Fruit fly (Drosophila melanogaster) whole organism, embryonic: ENCODE data around the gene CG42809.

Experiments
- ATbp ChIP-seq: fragments of 200-800 bp; sonication (Bioruptor generic); optimal IDR thresholded peaks from 2 replicates; lab custom pipeline; 2017; ENCODE audit warnings: missing biosample characterization, mild to moderate bottlenecking, missing genetic modification characterization, missing genetic modification reagents
- CG10431 ChIP-seq: fragments of 200-800 bp; sonication (Bioruptor generic); optimal IDR thresholded peaks from 3 replicates; lab custom pipeline; 2018; ENCODE audit warnings: missing biosample characterization, mild to moderate bottlenecking, missing genetic modification characterization
- CG10654 ChIP-seq: fragments of 200-800 bp; sonication (Bioruptor generic); optimal IDR thresholded peaks from 2 replicates; lab custom pipeline; 2016; ENCODE audit warnings: missing biosample characterization, missing genetic modification characterization
- CG12155 ChIP-seq: fragments of 200-800 bp; sonication (Bioruptor generic); optimal IDR thresholded peaks from 3 replicates; lab custom pipeline; 2016; ENCODE audit warnings: missing biosample characterization, missing genetic modification characterization
- CG13424 ChIP-seq: fragments of 200-800 bp; sonication (Bioruptor generic); optimal IDR thresholded peaks from 2 replicates; lab custom pipeline; 2019; ENCODE audit warnings: missing biosample characterization, mild to moderate bottlenecking, missing genetic modification characterization, moderate library complexity
- CG13894 ChIP-seq: fragments of 200-800 bp; sonication (Bioruptor generic); optimal IDR thresholded peaks from 3 replicates; lab custom pipeline; 2018; ENCODE audit warnings: missing biosample characterization, mild to moderate bottlenecking, missing genetic modification characterization, moderate library complexity
- CG14441 ChIP-seq: fragments of 200-800 bp; sonication (Bioruptor generic); IDR thresholded peaks from 2 replicates; pipeline ENCODE4 v1.3.6; 2022; ENCODE audit warnings: missing biosample characterization, missing genetic modification characterization
- CG14965 ChIP-seq: fragments of 200-800 bp; sonication (Bioruptor generic); optimal IDR thresholded peaks from 2 replicates; lab custom pipeline; 2016; ENCODE audit warnings: missing biosample characterization, missing genetic modification characterization, borderline replicate concordance
- CG15514 ChIP-seq: fragments of 200-800 bp; sonication (Bioruptor generic); optimal IDR thresholded peaks from 3 replicates; lab custom pipeline; 2017; ENCODE audit warnings: missing biosample characterization, missing genetic modification characterization, mild to moderate bottlenecking, moderate library complexity, missing genetic modification reagents
- CG16815 ChIP-seq: fragments of 200-800 bp; sonication (Bioruptor generic); optimal IDR thresholded peaks from 3 replicates; lab custom pipeline; 2017; ENCODE audit warnings: missing biosample characterization, mild to moderate bottlenecking, missing genetic modification characterization
- CG18011 ChIP-seq: fragments of 200-800 bp; sonication (Bioruptor generic); optimal IDR thresholded peaks from 2 replicates; lab custom pipeline; 2017; ENCODE audit warnings: missing biosample characterization, missing genetic modification characterization, mild to moderate bottlenecking, moderate library complexity, missing genotype
- CG1832 ChIP-seq: fragments of 200-800 bp; sonication (Bioruptor generic); optimal IDR thresholded peaks from 2 replicates; lab custom pipeline; 2017; ENCODE audit warnings: missing biosample characterization, mild to moderate bottlenecking, missing genetic modification characterization, inconsistent platforms
- CG18599 ChIP-seq: fragments of 200-800 bp; sonication (Bioruptor generic); optimal IDR thresholded peaks from 3 replicates; lab custom pipeline; 2017; ENCODE audit warnings: missing biosample characterization, missing genetic modification characterization, mild to moderate bottlenecking, moderate library complexity, missing genetic modification reagents
- CG3163 ChIP-seq: fragments of 200-800 bp; sonication (Bioruptor generic); optimal IDR thresholded peaks from 3 replicates; lab custom pipeline; 2016; ENCODE audit warnings: missing biosample characterization, missing genetic modification characterization
- CG32767 ChIP-seq: fragments of 200-800 bp; sonication (Bioruptor generic); IDR thresholded peaks from 2 replicates; pipeline ENCODE4 v1.3.6; 2022; ENCODE audit warnings: missing biosample characterization, missing genetic modification characterization
- CG4328 ChIP-seq: fragments of 200-800 bp; sonication (Bioruptor generic); optimal IDR thresholded peaks from 3 replicates; lab custom pipeline; 2017; ENCODE audit warnings: missing biosample characterization, missing genetic modification reagents, missing genetic modification characterization
- CG5180 ChIP-seq: fragments of 200-800 bp; sonication (Bioruptor generic); optimal IDR thresholded peaks from 3 replicates; lab custom pipeline; 2017; ENCODE audit warnings: missing biosample characterization, missing genetic modification characterization, mild to moderate bottlenecking, moderate library complexity, missing genetic modification reagents
- CG7928 ChIP-seq: fragments of 200-800 bp; sonication (Bioruptor generic); optimal IDR thresholded peaks from 2 replicates; lab custom pipeline; 2017; ENCODE audit warnings: missing biosample characterization, mild to moderate bottlenecking, missing genetic modification characterization
- CG8290 ChIP-seq, 3 experiments: fragments of 200-800 bp; sonication (Bioruptor generic); optimal IDR thresholded peaks; 2 replicates each; lab custom pipeline; 2016 to 2019; ENCODE audit warnings: missing biosample characterization in 3 of 3, missing genetic modification characterization in 3 of 3, mild to moderate bottlenecking in 2 of 3, moderate library complexity in 1 of 3
- CG8944 ChIP-seq: fragments of 200-800 bp; sonication (Bioruptor generic); optimal IDR thresholded peaks from 3 replicates; lab custom pipeline; 2016; ENCODE audit warnings: missing biosample characterization, missing genetic modification characterization
- CG9437 ChIP-seq: fragments of 200-800 bp; sonication (Bioruptor generic); optimal IDR thresholded peaks from 2 replicates; lab custom pipeline; 2018; ENCODE audit warnings: missing biosample characterization, mild to moderate bottlenecking, missing genetic modification characterization
- Dad ChIP-seq: fragments of 200-800 bp; sonication (Bioruptor generic); optimal IDR thresholded peaks from 3 replicates; lab custom pipeline; 2016; ENCODE audit warnings: missing biosample characterization, missing genetic modification characterization
- Deaf1 ChIP-seq: fragments of 200-800 bp; optimal IDR thresholded peaks from 3 replicates; lab custom pipeline; 2019; ENCODE audit warnings: missing biosample characterization, mild to moderate bottlenecking, missing genetic modification characterization, moderate library complexity
- Doc3 ChIP-seq: fragments of 200-800 bp; sonication (Bioruptor generic); IDR thresholded peaks from 3 replicates; pipeline ENCODE4 v1.3.6; 2022; ENCODE audit warnings: missing biosample characterization, missing genetic modification characterization; ENCODE audit not compliant: partially characterized antibody
- GATAe ChIP-seq: fragments of 200-800 bp; sonication (Bioruptor generic); conservative IDR thresholded peaks from 2 replicates; pipeline ENCODE4 v1.3.6; 2022; ENCODE audit warnings: missing biosample characterization, missing genetic modification characterization
- HmgD ChIP-seq: fragments of 200-800 bp; sonication (Bioruptor generic); optimal IDR thresholded peaks from 3 replicates; lab custom pipeline; 2016; ENCODE audit warnings: missing biosample characterization, missing genetic modification characterization
- Max ChIP-seq: fragments of 200-800 bp; sonication (Bioruptor generic); optimal IDR thresholded peaks from 2 replicates; lab custom pipeline; 2016; ENCODE audit warnings: missing biosample characterization, mild to moderate bottlenecking, missing genetic modification characterization
- Meics ChIP-seq: fragments of 200-800 bp; sonication (Bioruptor generic); optimal IDR thresholded peaks from 2 replicates; lab custom pipeline; 2017; ENCODE audit warnings: missing biosample characterization, mild to moderate bottlenecking, missing genetic modification characterization
- Oli ChIP-seq: fragments of 200-800 bp; sonication (Bioruptor generic); optimal IDR thresholded peaks from 2 replicates; lab custom pipeline; 2018; ENCODE audit warnings: missing biosample characterization, mild to moderate bottlenecking, missing genetic modification characterization, moderate library complexity
- Rfx ChIP-seq: fragments of 200-800 bp; sonication (Bioruptor generic); IDR thresholded peaks from 2 replicates; pipeline ENCODE4 v1.3.6; 2022; ENCODE audit warnings: missing biosample characterization, missing genetic modification characterization
- Spps ChIP-seq: fragments of 200-800 bp; sonication (Bioruptor generic); optimal IDR thresholded peaks from 2 replicates; lab custom pipeline; 2018; ENCODE audit warnings: missing biosample characterization, mild to moderate bottlenecking, missing genetic modification characterization
- Taf1 ChIP-seq: fragments of 200-800 bp; sonication (Bioruptor generic); IDR thresholded peaks from 2 replicates; pipeline ENCODE4 v1.3.6; 2022; ENCODE audit warnings: missing biosample characterization, missing genetic modification characterization
- Usf ChIP-seq: fragments of 200-800 bp; sonication (Bioruptor generic); optimal IDR thresholded peaks from 2 replicates; lab custom pipeline; 2017; ENCODE audit warnings: missing genotype, missing biosample characterization, missing genetic modification characterization
- btn ChIP-seq: fragments of 200-800 bp; sonication (Bioruptor generic); optimal IDR thresholded peaks from 2 replicates; lab custom pipeline; 2016; ENCODE audit warnings: missing biosample characterization, missing genetic modification characterization
- dan ChIP-seq: fragments of 200-800 bp; sonication (Bioruptor generic); IDR thresholded peaks from 2 replicates; pipeline ENCODE4 v1.3.6; 2022; ENCODE audit warnings: missing biosample characterization, missing genetic modification characterization
- dati ChIP-seq: fragments of 200-800 bp; sonication (Bioruptor generic); IDR thresholded peaks from 2 replicates; pipeline ENCODE4 v1.3.6; 2022; ENCODE audit warnings: missing biosample characterization, missing genetic modification characterization
- fru ChIP-seq: fragments of >200 bp; optimal IDR thresholded peaks from 2 replicates; lab custom pipeline; 2017
- hb ChIP-seq: fragments of 200-800 bp; sonication (Bioruptor generic); IDR thresholded peaks from 3 replicates; pipeline ENCODE4 v1.3.6; 2022; ENCODE audit warnings: missing biosample characterization, missing genetic modification characterization; ENCODE audit not compliant: partially characterized antibody
- lbe ChIP-seq: fragments of 200-800 bp; sonication (Bioruptor generic); optimal IDR thresholded peaks from 2 replicates; lab custom pipeline; 2016; ENCODE audit warnings: missing biosample characterization, mild to moderate bottlenecking, missing genetic modification characterization
- lmd ChIP-seq: fragments of 200-800 bp; sonication (Bioruptor generic); IDR thresholded peaks from 2 replicates; pipeline ENCODE4 v1.3.6; 2022; ENCODE audit warnings: missing biosample characterization, missing genetic modification characterization
- lola ChIP-seq, 3 experiments: fragments of >200 bp in 2 of 3; fragments of 200-800 bp in 1 of 3; sonication (Bioruptor generic) in 1 of 3; optimal IDR thresholded peaks; 2 replicates each; lab custom pipeline; 2017 to 2019; ENCODE audit warnings: missing biosample characterization in 3 of 3, missing genetic modification characterization in 3 of 3, mild to moderate bottlenecking in 1 of 3, moderate library complexity in 1 of 3
- pan ChIP-seq, 4 experiments: fragments of >200 bp in 3 of 4; fragments of 200-800 bp in 1 of 4; sonication (Bioruptor generic) in 1 of 4; optimal IDR thresholded peaks in 3 of 4; IDR thresholded peaks in 1 of 4; 2 replicates each; pipeline versions ENCODE4 v1.3.6 to Lab custom; 2017 to 2022; ENCODE audit warnings: missing biosample characterization in 2 of 4, missing genetic modification characterization in 2 of 4, mixed read lengths in 1 of 4
- pros ChIP-seq: fragments of 200-800 bp; sonication (Bioruptor generic); optimal IDR thresholded peaks from 3 replicates; lab custom pipeline; 2019; ENCODE audit warnings: missing biosample characterization, mild to moderate bottlenecking, missing genetic modification characterization, moderate library complexity
- schlank ChIP-seq: fragments of 200-800 bp; sonication (Bioruptor generic); optimal IDR thresholded peaks from 2 replicates; lab custom pipeline; 2018; ENCODE audit warnings: missing biosample characterization, mild to moderate bottlenecking, missing genetic modification characterization
- sob ChIP-seq: fragments of 200-800 bp; sonication (Bioruptor generic); IDR thresholded peaks from 2 replicates; pipeline ENCODE4 v1.3.6; 2022; ENCODE audit warnings: missing biosample characterization, missing genetic modification characterization
- unpg ChIP-seq: fragments of 200-800 bp; sonication (Bioruptor generic); optimal IDR thresholded peaks from 3 replicates; lab custom pipeline; 2018; ENCODE audit warnings: missing biosample characterization, mild to moderate bottlenecking, missing genetic modification characterization, moderate library complexity
- zf30C ChIP-seq: fragments of 200-800 bp; sonication (Bioruptor generic); optimal IDR thresholded peaks from 3 replicates; lab custom pipeline; 2018; ENCODE audit warnings: missing biosample characterization, mild to moderate bottlenecking, missing genetic modification characterization

CG42809 gene

DNA sequence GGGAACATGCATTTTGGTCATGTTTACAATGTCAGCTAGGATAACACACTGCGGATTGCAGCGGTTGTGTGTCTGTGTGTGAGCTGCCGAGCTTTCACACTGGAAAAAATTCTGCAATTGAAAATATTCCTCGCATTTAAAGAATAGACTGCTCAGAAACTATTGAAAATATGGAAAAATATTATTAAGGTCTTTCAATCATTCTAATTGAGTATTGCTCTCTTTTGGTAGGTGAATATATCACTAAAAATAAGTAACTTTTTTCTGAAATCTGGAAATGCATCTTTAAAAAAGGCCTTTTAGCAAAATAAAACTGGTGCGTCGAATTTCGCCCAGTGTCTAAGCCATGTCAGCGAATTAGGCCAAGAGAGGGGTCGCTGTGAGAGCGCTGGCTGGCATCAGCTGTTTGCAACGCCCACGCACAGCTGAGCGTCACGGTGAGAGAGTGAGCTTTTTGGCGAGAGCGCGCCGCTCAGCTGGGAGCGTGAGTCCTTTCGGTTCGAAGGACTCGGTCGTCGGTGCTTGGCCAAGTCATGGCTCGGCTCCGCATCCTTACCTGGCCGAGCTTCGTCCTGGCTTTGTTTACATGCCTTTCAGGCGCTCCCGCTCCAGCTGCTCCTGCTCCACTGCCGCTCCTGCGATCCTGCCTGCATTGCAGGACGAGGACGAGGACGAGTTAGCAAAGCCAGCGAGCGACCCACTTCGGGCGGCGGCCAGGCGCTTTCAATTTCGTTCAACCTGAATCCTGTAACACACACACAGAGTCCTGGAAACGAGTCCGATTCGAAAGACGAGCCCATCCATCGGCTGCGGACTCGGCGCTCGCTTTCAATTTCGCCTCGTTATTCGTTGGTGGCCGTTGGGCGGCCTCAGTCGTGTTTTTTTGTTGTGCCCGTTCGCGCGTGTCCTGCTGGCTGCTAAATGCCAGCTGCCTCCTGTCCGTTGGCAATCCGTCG lies 3.9 kb downstream of the CG42809 start, which contains the start of gene CG46308 (continued):
- no peak for TF ChIP-seq zf30C (GFP tag; lab: Kevin White, UChicago)
- TF ChIP-seq Dad = no peak
- TF ChIP-seq Usf (GFP tag; lab: Kevin White, UChicago) = no peak
- TF ChIP-seq schlank (tag; lab: Kevin White, UChicago) = no peak
- TF ChIP-seq CG15514 (GFP tag; lab: Kevin White, UChicago) = peak; percentile 11
- TF ChIP-seq hb (GFP tag; lab: Robert Waterston, UW) = no peak
- no peak for TF ChIP-seq CG14965 (GFP tag; lab: Kevin White, UChicago)
- peak; percentile 14 for TF ChIP-seq CG16815 (GFP tag; lab: Kevin White, UChicago)
- peak; percentile 62 for TF ChIP-seq Meics (GFP tag; lab: Kevin White, UChicago)
- TF ChIP-seq lmd (GFP tag; lab: Robert Waterston, UW) = peak; percentile 34; the same call in 1 of the 2 replicates
- peak; percentile 8 for TF ChIP-seq Oli (tag; lab: Kevin White, UChicago)
- TF ChIP-seq CG7928 (GFP tag; lab: Kevin White, UChicago) = no peak
- no peak for TF ChIP-seq Taf1
- no peak for TF ChIP-seq sob
- TF ChIP-seq GATAe = no peak
- no peak for TF ChIP-seq ATbp (GFP tag; lab: Kevin White, UChicago)
- TF ChIP-seq CG13424 (tag; lab: Kevin White, UChicago) = peak; percentile 44
- TF ChIP-seq CG10431 (GFP tag; lab: Kevin White, UChicago) = no peak
- TF ChIP-seq CG18599 (GFP tag; lab: Kevin White, UChicago) = peak; percentile 80
- TF ChIP-seq CG13894 = no peak
- no peak for TF ChIP-seq CG10654 (GFP tag; lab: Kevin White, UChicago)
- no peak for TF ChIP-seq CG8290 (GFP tag; optimal IDR thresholded peaks at IDR 0.05; lab: Kevin White, UChicago)
- TF ChIP-seq CG8290 (tag; optimal IDR thresholded peaks at IDR 0.05; lab: Kevin White, UChicago) = no peak
- TF ChIP-seq CG14441 (GFP tag; lab: Robert Waterston, UW) = no peak
- TF ChIP-seq fru (lab: Kevin White, UChicago) = no peak
- TF ChIP-seq dan (GFP tag; lab: Robert Waterston, UW) = no peak
- no peak for TF ChIP-seq Doc3 (GFP tag; lab: Robert Waterston, UW)
- TF ChIP-seq CG12155 (GFP tag; lab: Kevin White, UChicago) = peak; percentile 19
- no peak for TF ChIP-seq CG1832
- no peak for TF ChIP-seq dati
- no peak for TF ChIP-seq CG3163
- TF ChIP-seq pan (optimal IDR thresholded peaks at IDR 0.05; lab: Kevin White, UChicago) = no peak
- TF ChIP-seq pan (GFP tag; optimal IDR thresholded peaks at IDR 0.05 in 1 of 2, IDR thresholded peaks at IDR 0.05 in 1 of 2) = no peak
- TF ChIP-seq unpg (GFP tag; lab: Kevin White, UChicago) = no peak
- no peak for TF ChIP-seq lbe (GFP tag; lab: Kevin White, UChicago)
- TF ChIP-seq Spps = no peak
- TF ChIP-seq pros (GFP tag; lab: Kevin White, UChicago) = no peak
- no peak for TF ChIP-seq CG32767 (GFP tag; lab: Robert Waterston, UW)
- TF ChIP-seq lola (GFP tag; optimal IDR thresholded peaks at IDR 0.05; lab: Kevin White, UChicago) = no peak
- peak; percentile 93 for TF ChIP-seq Deaf1 (tag; lab: Kevin White, UChicago)
- TF ChIP-seq CG9437 (GFP tag; lab: Kevin White, UChicago) = no peak
- no peak for TF ChIP-seq CG18011 (GFP tag; lab: Kevin White, UChicago)
- TF ChIP-seq HmgD (GFP tag; lab: Kevin White, UChicago) = no peak
- TF ChIP-seq CG5180 = no peak
- TF ChIP-seq CG4328 (GFP tag; lab: Kevin White, UChicago) = no peak
- no peak for TF ChIP-seq CG8944 (GFP tag; lab: Kevin White, UChicago)
- TF ChIP-seq Rfx (GFP tag; lab: Robert Waterston, UW) = 0 out of 2 replicates have a peak, but pooled peaks have one; percentile 10
- no peak for TF ChIP-seq Max (GFP tag; lab: Kevin White, UChicago)
- TF ChIP-seq btn (GFP tag; lab: Kevin White, UChicago) = no peak
